Worm (Caenorhabditis elegans) whole organism, L4/young adult: Measurements from ENCODE around the gene clpp-1.

Experiments used
- W03F9.2 ChIP-seq: fragments of 150-350 bp; optimal IDR thresholded peaks from 2 replicates; lab custom pipeline; 2014; ENCODE audit warnings: missing biosample characterization, missing genetic modification characterization
- dao-5 ChIP-seq: sonication (generic microtip); optimal IDR thresholded peaks from 2 replicates; lab custom pipeline; 2016; ENCODE audit warnings: missing genotype, missing genetic modification characterization, moderate library complexity, missing compliant biosample characterization
- him-1 ChIP-seq: sonication (generic microtip); optimal IDR thresholded peaks from 2 replicates; lab custom pipeline; 2016; ENCODE audit warnings: missing genotype, missing genetic modification reagents, missing genetic modification characterization, missing compliant biosample characterization

Gene clpp-1

DNA sequence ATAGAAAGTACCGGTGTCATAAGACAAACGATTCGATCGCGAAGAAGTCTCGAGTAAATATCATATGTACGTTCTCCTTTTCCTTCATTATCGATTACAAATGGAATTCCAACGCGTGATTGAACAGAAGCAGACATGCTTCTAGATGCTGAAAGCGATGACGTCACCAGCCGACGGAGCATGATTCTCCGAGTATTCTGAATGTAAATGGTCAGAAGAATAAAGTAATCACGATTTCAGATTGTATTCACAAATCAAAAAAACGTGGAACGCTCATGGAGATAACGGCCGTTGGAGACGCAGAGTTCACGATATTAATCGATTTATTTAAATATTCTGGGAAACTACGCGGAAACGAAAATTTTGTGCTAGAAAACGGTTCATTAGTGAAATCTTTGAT is at the start of gene clpp-1:
Gene clpp-1, minus strand, starts transcription at position 197 of the 400 bp plus-strand sequence.
- TF ChIP-seq W03F9.2 (tag; lab: Kevin White, UChicago): no peak
- TF ChIP-seq dao-5 (tag; lab: Kevin White, UChicago): no peak
- no peak for TF ChIP-seq him-1 (tag; lab: Kevin White, UChicago)

DNA sequence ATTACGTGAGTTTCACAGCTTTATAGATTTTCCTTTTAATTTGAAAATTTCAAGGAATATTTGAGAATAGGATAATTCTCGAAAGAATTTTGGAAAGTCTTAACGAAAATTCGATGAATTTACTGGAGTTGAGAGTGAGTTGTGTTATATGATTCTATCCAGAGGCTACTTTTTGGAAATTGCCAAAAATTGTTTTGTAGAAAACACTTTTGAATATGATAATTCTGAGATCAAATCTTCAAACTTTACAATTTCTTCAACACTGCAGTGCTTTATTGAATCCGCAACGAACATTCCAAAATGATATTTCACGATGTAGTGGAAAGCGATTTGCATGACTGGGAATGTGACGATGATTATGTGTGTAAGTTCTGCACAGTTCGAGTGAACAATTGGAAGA is 49.3 kb upstream of the clpp-1 start, which contains the start of gene C07E3.8:
Gene C07E3.8, plus strand, starts transcription at position 301 of the 400 bp plus-strand sequence.
- TF ChIP-seq dao-5 (tag; lab: Kevin White, UChicago) (no peak), him-1 (tag; lab: Kevin White, UChicago) (no peak), W03F9.2 (tag; lab: Kevin White, UChicago) (no peak)

DNA sequence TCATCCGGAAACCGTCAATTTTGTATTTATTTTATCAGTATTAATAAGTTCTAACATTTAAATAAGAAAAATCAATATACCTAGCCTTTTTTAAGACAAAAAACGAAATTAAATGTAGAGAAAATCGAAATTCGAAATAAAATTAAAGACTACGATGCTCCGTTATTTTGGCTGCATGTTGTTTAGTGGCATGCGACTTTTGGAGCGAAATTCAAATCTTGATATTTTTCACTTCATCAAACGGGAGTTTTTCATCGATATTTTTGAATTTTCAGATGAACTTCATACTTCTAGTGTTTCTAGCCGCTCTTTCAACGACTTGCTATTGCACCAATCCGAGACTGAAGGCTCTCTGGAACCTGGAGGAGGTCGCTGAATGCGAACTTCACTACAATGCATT is 47.8 kb upstream of the clpp-1 start, which contains the start of gene C07E3.9:
Gene C07E3.9, plus strand, starts transcription at position 270 of the 400 bp plus-strand sequence.
- TF ChIP-seq him-1 (tag; lab: Kevin White, UChicago) (no peak), dao-5 (tag; lab: Kevin White, UChicago) (no peak), W03F9.2 (tag; lab: Kevin White, UChicago) (no peak)

DNA sequence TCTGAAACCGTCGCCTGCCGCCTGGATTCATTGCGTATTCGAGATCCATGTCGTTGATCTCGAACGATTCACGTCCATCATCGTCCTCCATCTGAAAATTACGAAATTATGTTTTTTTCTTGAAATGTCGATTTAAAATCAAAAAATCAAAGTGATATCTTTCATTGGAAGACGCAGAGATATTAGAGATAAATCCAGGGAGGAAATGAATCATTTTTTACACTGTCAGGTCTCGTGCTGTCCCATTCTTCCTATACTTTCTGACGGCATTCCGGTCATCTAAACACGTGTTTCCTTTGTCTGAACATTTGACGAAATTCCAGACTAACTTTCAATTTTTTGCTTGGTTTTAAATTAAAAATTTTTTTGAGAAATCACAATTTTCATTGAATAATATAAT is 47.3 kb upstream of the clpp-1 start, which contains the start of gene stip-1:
Gene stip-1, minus strand, starts transcription at position 98 of the 400 bp plus-strand sequence.
- TF ChIP-seq dao-5 (tag; lab: Kevin White, UChicago) (no peak), W03F9.2 (tag; lab: Kevin White, UChicago) (no peak), him-1 (tag; lab: Kevin White, UChicago) (no peak)

DNA sequence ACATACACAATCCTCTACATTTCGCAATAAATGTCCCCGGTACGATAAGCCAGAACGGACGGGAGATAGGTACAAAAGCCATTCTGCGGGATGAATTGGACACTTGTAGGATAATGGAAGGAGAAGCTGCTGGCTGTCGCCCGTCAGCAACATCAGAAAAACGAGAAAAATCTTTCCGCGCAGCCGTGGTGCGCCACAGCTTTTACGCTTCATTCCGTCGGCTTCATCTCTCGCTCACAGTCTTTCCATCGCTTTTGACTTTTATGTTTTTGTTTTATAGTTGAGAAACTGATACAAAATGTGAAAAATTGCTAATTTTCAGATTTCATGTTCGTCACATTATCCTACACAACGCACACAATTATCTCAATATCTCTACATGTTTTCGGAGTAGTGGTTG is 43.4 kb upstream of the clpp-1 start, which contains the start of gene C07E3.10:
Gene C07E3.10, plus strand, starts transcription at position 301 of the 400 bp plus-strand sequence.
- TF ChIP-seq him-1 (tag; lab: Kevin White, UChicago) (no peak), dao-5 (tag; lab: Kevin White, UChicago) (no peak), W03F9.2 (tag; lab: Kevin White, UChicago) (no peak)

DNA sequence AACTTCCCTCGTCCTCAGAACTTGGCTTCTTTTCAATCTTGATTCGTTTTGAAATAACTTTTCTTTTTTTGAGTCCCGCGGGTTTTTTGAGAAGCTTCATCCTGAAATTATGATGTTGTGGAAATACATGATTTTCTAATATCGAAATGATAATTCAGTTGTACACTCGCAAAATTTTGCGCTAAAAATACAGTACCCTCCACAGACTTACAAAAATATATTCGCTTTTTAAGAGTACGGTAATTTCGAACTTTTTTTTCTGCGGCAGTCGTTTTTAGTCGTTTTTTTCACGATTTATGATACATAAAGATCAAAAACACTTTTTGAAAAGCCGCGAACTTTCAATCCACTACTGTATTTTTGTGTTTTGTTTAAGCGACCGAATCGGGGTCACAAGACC is 42.4 kb upstream of the clpp-1 start, which contains the start of gene pro-2:
Gene pro-2, minus strand, starts transcription at position 101 of the 400 bp plus-strand sequence.
- no peak for TF ChIP-seq dao-5 (tag; lab: Kevin White, UChicago)
- TF ChIP-seq him-1 (tag; lab: Kevin White, UChicago): no peak
- no peak for TF ChIP-seq W03F9.2 (tag; lab: Kevin White, UChicago)

DNA sequence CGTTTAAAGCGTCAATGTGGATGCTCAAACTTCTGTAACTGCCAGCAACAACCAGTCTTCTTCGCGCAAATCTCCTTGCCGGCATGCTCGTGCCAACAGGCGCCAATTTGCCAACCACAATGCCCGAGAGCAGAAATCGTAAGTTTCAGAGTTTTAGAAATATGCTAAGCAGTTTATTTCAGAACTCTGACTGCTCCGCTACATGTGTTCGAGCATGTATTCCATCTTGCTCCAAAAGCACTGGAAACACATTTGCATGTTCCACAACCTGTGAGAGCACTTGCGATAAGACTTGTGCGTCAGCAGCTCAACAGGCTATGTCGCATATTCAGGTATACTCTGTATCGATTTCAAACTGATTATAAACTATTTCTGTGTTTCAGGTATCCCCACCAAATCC is 27.1 kb upstream of the clpp-1 start:
- TF ChIP-seq W03F9.2 (tag; lab: Kevin White, UChicago) (no peak), him-1 (tag; lab: Kevin White, UChicago) (no peak), dao-5 (tag; lab: Kevin White, UChicago) (no peak)

DNA sequence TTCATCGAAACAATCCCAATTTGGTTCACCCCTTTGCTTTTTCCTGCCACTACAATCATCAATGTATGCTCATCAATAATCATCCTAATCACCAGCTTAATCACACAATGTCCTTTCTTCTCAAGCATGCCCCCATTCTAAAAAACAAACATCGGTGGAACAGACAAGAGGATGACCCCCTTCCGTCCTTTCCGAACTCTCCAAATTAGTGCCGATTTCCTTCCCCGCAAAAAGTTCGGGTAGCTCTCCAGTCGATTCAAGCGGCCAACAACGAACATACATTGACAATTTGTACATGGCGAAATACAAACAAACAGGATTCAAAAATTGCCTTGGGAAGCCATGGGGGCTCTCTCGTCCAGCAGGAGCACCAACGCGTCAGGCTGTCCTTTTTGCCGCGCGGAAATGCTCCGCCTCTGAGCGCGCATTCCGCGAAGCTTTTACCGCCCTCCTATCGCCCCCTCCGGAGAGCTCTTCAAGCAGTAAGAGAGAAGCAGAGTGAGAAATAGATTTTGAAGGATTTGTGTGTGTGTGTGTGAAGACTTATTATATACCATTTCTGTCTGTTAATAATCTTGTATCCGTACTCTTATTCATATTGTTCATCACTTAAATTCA is 23.1 kb upstream of the clpp-1 start, which contains the start of gene appg-1:
Gene appg-1, plus strand, starts transcription at position 427 of the 618 bp plus-strand sequence.
- TF ChIP-seq him-1 (tag; lab: Kevin White, UChicago) (no peak), W03F9.2 (tag; lab: Kevin White, UChicago) (no peak), dao-5 (tag; lab: Kevin White, UChicago) (no peak)

DNA sequence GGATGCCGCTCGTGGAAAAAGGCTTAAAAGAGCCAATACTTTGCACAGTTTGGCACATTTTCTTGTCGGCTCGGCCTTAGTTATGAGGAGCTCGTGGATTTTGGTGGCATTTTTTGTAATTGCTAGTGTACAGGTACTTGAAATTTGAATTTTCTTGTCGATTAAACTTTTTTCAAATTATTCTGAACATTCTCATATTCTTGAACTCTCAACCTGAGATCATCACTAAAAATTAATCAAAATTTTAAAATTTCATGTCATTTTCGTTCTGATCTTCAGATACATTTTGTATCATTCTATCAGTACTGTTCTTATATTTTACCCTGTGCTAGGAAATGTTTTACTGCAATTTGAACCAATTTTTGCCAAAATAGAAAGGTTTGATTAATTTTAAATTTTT is 18.8 kb upstream of the clpp-1 start, which contains the start of gene idpp-4:
Gene idpp-4, plus strand, starts transcription at position 51 of the 400 bp plus-strand sequence.
- TF ChIP-seq dao-5 (tag; lab: Kevin White, UChicago): no peak
- no peak for TF ChIP-seq him-1 (tag; lab: Kevin White, UChicago)
- no peak for TF ChIP-seq W03F9.2 (tag; lab: Kevin White, UChicago)

DNA sequence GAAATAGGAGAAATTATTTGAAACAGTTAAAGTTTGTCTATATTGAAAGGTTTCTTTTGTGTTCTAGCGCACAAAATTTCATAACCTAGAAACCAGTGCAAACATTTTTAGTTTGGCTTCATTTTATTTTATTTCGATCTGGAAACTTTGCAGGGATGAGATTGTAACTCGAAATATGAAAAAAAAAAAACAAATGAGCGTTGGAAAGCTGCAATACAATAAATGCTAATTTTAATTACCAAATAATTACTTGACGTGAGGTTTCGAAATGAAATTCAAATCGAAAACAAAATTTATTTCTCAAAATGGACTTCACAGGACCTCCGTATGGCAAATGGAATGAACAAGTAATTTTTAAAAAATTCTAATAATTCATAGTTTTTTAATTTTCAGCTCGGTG is 14.4 kb upstream of the clpp-1 start, which contains the start of gene M02G9.4:
Gene M02G9.4, plus strand, starts transcription at position 301 of the 400 bp plus-strand sequence.
- no peak for TF ChIP-seq W03F9.2 (tag; lab: Kevin White, UChicago)
- TF ChIP-seq dao-5 (tag; lab: Kevin White, UChicago): no peak
- no peak for TF ChIP-seq him-1 (tag; lab: Kevin White, UChicago)

DNA sequence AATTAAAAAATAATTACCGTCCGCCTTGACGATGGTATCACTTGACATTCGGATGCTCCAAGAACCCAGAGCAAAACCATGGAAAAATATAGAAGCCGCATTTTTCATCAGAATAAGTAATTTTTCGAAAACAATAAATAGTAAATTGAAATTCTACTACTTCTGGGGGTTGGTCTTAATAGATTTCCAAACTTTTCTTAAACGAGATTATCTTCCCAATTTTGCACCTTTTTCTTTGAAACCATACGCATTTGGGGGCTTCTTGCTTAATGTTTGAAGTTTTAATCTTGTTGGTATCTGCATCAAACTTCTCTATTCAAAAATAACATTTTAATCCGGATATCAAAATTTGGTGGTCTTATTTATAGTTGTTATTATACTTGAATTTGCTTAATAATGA is 13.5 kb upstream of the clpp-1 start, which contains the start of gene gcy-5:
Gene gcy-5, minus strand, starts transcription at position 101 of the 400 bp plus-strand sequence.
- TF ChIP-seq W03F9.2 (tag; lab: Kevin White, UChicago): no peak
- no peak for TF ChIP-seq him-1 (tag; lab: Kevin White, UChicago)
- no peak for TF ChIP-seq dao-5 (tag; lab: Kevin White, UChicago)

DNA sequence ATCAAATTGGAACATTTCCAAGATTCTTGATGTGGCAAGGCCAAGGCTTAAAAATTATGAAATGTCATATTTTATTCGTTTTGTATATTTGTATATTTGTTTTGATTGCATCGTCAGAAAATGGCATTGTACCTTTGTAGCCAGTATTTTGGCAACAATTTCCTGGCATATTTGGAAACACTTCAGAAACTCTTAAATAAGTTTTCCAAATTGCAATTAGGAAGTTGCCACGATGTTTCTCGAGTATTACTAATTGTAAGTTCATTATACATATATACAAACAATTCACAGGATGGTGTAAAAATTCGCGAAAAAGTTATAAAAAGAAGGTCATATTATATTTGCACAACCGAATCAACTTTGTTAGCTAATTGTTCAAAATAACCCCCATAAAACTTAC is 12.6 kb upstream of the clpp-1 start, which contains the start of gene idpp-8:
Gene idpp-8, plus strand, starts transcription at position 301 of the 400 bp plus-strand sequence.
- TF ChIP-seq dao-5 (tag; lab: Kevin White, UChicago): no peak
- TF ChIP-seq him-1 (tag; lab: Kevin White, UChicago): no peak
- no peak for TF ChIP-seq W03F9.2 (tag; lab: Kevin White, UChicago)

DNA sequence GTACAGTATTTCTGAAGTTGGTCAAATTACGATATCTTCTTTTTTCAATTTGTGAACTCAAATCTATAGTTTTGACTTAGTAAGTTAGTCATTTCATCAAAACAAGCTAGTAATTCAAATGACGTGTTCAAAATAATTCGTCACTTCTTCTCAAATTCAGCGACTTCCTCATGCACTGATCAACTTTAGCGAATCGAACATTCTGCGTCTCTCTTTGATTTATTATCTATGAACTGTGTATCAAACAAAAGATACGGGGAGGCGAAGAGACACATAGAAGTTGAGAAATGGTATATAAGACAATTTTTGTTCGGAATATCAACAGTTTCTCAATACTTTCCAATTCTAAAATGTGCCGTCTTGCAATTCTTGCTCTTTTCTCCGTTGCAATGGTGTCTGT is 9.3 kb upstream of the clpp-1 start, which contains the start of gene srlf-34:
Gene srlf-34, plus strand, starts transcription at position 321 of the 400 bp plus-strand sequence.
- TF ChIP-seq dao-5 (tag; lab: Kevin White, UChicago) (no peak), him-1 (tag; lab: Kevin White, UChicago) (no peak)
